Worm (Caenorhabditis elegans): ENCODE data around the gene cpg-4.
"Not testable (repeated sequence)": the region's sequence is repeated elsewhere in the genome, so short reads cannot be mapped to it uniquely, and the experiment has no call there.

Gene cpg-4

ce11 chrV:6038405-6039151, 42.4 kb downstream of the cpg-4 start, which contains the start of gene F29G9.1:
Gene F29G9.1 (plus strand): TSS chrV:6039101.
- TF ChIP-seq unc-62 (GFP tag; optimal IDR thresholded peaks at IDR 0.05), result not testable (repeated sequence)

ce11 chrV:6041375-6041774, 45.2 kb downstream of the cpg-4 start, which contains the start of gene R01B10.2:
Gene R01B10.2 (minus strand): TSS chrV:6041475.
- no peak for TF ChIP-seq unc-62 (GFP tag; optimal IDR thresholded peaks at IDR 0.05)

ce11 chrV:6043275-6044271, 47.4 kb downstream of the cpg-4 start, which contains the start of gene cpi-2:
Gene cpi-2 (plus strand): TSS chrV:6044062.
- TF ChIP-seq unc-62 (GFP tag; optimal IDR thresholded peaks at IDR 0.05), result no peak

ce11 chrV:6044448-6044847, 48.2 kb downstream of the cpg-4 start:
- TF ChIP-seq unc-62 (GFP tag; optimal IDR thresholded peaks at IDR 0.05), result no peak

ce11 chrV:6044853-6045594, 48.8 kb downstream of the cpg-4 start, which contains the start of gene R01B10.3:
Gene R01B10.3 (minus strand): TSS chrV:6045129.
- no peak for TF ChIP-seq unc-62 (GFP tag; optimal IDR thresholded peaks at IDR 0.05)

- no peak for TF ChIP-seq unc-62 (GFP tag; optimal IDR thresholded peaks at IDR 0.05)
Observed at ce11 chrV:6047818-6048217, 51.6 kb downstream of the cpg-4 start, which contains the start of gene pgap-3. Gene pgap-3 (minus strand): TSS chrV:6047918.
